Worm (Caenorhabditis elegans) whole organism, young adult: ENCODE measurements around the gene dsc-4.

Experiments used
- B0261.1 ChIP-seq: sonication (generic microtip); optimal IDR thresholded peaks from 2 replicates; lab custom pipeline; 2016; ENCODE audit warnings: mild to moderate bottlenecking, missing genetic modification characterization, moderate library complexity, missing compliant biosample characterization
- D2030.7 ChIP-seq: fragments of 200-800 bp; sonication (Bioruptor generic); IDR thresholded peaks from 2 replicates; pipeline ENCODE4 v1.3.6; 2022; ENCODE audit warnings: missing genetic modification reagents, missing genetic modification characterization, missing compliant biosample characterization
- F33H1.4 ChIP-seq: fragments of 200-800 bp; sonication (Bioruptor generic); IDR thresholded peaks from 2 replicates; pipeline ENCODE4 v1.3.6; 2022; ENCODE audit warnings: missing genetic modification reagents, missing genetic modification characterization, missing compliant biosample characterization
- F52B5.7 ChIP-seq: sonication (generic microtip); optimal IDR thresholded peaks from 2 replicates; lab custom pipeline; 2016; ENCODE audit warnings: mild to moderate bottlenecking, missing genetic modification characterization, missing compliant biosample characterization
- F55B11.4 ChIP-seq: sonication (generic microtip); optimal IDR thresholded peaks from 2 replicates; lab custom pipeline; 2016; ENCODE audit warnings: missing compliant biosample characterization, missing genetic modification characterization, borderline replicate concordance; ENCODE audit not compliant: insufficient read depth
- F57C9.4 ChIP-seq: sonication (generic microtip); optimal IDR thresholded peaks from 2 replicates; lab custom pipeline; 2017; ENCODE audit warnings: mild to moderate bottlenecking, missing genetic modification characterization, missing compliant biosample characterization
- Y56A3A.18 ChIP-seq: fragments of 200-800 bp; sonication (Bioruptor generic); IDR thresholded peaks from 2 replicates; pipeline ENCODE4 v1.3.6; 2022; ENCODE audit warnings: missing genetic modification reagents, missing genetic modification characterization, missing compliant biosample characterization
- aptf-2 ChIP-seq: fragments of 200-800 bp; sonication (Bioruptor generic); conservative IDR thresholded peaks from 2 replicates; pipeline ENCODE4 v1.3.6; 2022; ENCODE audit warnings: missing genetic modification reagents, missing genetic modification characterization, missing compliant biosample characterization
- athp-1 ChIP-seq: sonication (generic microtip); optimal IDR thresholded peaks from 2 replicates; lab custom pipeline; 2017; ENCODE audit warnings: mild to moderate bottlenecking, missing genetic modification characterization, missing compliant biosample characterization
- attf-6 ChIP-seq: fragments of 200-800 bp; sonication (Bioruptor generic); IDR thresholded peaks from 2 replicates; pipeline ENCODE4 v1.3.6; 2022; ENCODE audit warnings: missing genetic modification reagents, missing genetic modification characterization, missing compliant biosample characterization
- ccch-3 ChIP-seq: fragments of 200-800 bp; sonication (Bioruptor generic); optimal IDR thresholded peaks from 2 replicates; lab custom pipeline; 2018; ENCODE audit warnings: mild to moderate bottlenecking, missing genetic modification characterization, missing compliant biosample characterization
- ceh-27 ChIP-seq: fragments of 200-800 bp; sonication (Bioruptor generic); optimal IDR thresholded peaks from 2 replicates; lab custom pipeline; 2018; ENCODE audit warnings: mild to moderate bottlenecking, missing genetic modification characterization, moderate library complexity, missing compliant biosample characterization
- ceh-79 ChIP-seq: sonication (generic microtip); optimal IDR thresholded peaks from 2 replicates; lab custom pipeline; 2017; ENCODE audit warnings: mild to moderate bottlenecking, missing genetic modification characterization, missing compliant biosample characterization
- ceh-91 ChIP-seq: fragments of 200-800 bp; sonication (Bioruptor generic); IDR thresholded peaks from 2 replicates; pipeline ENCODE4 v1.3.6; 2022; ENCODE audit warnings: missing genetic modification reagents, missing genetic modification characterization, missing compliant biosample characterization
- chd-7 ChIP-seq: sonication (generic microtip); optimal IDR thresholded peaks from 2 replicates; lab custom pipeline; 2016; ENCODE audit warnings: mild to moderate bottlenecking, missing genetic modification characterization, moderate library complexity, missing compliant biosample characterization
- dpff-1 ChIP-seq: sonication (generic microtip); optimal IDR thresholded peaks from 2 replicates; lab custom pipeline; 2017; ENCODE audit warnings: mild to moderate bottlenecking, missing genetic modification characterization, missing compliant biosample characterization
- egl-18 ChIP-seq: fragments of 200-800 bp; sonication (Bioruptor generic); IDR thresholded peaks from 2 replicates; pipeline ENCODE4 v1.3.6; 2022; ENCODE audit warnings: missing genetic modification reagents, missing genetic modification characterization, missing compliant biosample characterization
- ekl-4 ChIP-seq: fragments of 200-800 bp; sonication (Bioruptor generic); IDR thresholded peaks from 2 replicates; pipeline ENCODE4 v1.3.6; 2022; ENCODE audit warnings: missing genetic modification reagents, missing genetic modification characterization, missing compliant biosample characterization
- ets-4 ChIP-seq: fragments of 200-800 bp; sonication (Bioruptor generic); optimal IDR thresholded peaks from 2 replicates; lab custom pipeline; 2018; ENCODE audit warnings: mild to moderate bottlenecking, missing genetic modification characterization, missing compliant biosample characterization
- gei-17 ChIP-seq: fragments of 200-800 bp; sonication (Bioruptor generic); optimal IDR thresholded peaks from 2 replicates; lab custom pipeline; 2018; ENCODE audit warnings: mild to moderate bottlenecking, missing genetic modification characterization, missing compliant biosample characterization
- hlh-26 ChIP-seq: fragments of 200-800 bp; sonication (Bioruptor generic); conservative IDR thresholded peaks from 2 replicates; pipeline ENCODE4 v1.3.6; 2022; ENCODE audit warnings: missing genetic modification reagents, missing genetic modification characterization, missing compliant biosample characterization
- hmg-1.2 ChIP-seq: fragments of 200-800 bp; sonication (Bioruptor generic); IDR thresholded peaks from 2 replicates; pipeline ENCODE4 v1.3.6; 2022; ENCODE audit warnings: missing genetic modification reagents, missing genetic modification characterization, missing compliant biosample characterization
- hsf-1 ChIP-seq: fragments of 200-800 bp; sonication (Bioruptor generic); IDR thresholded peaks from 2 replicates; pipeline ENCODE4 v1.3.6; 2022; ENCODE audit warnings: missing genetic modification reagents, missing genetic modification characterization, missing compliant biosample characterization
- lag-1 ChIP-seq: fragments of 200-800 bp; sonication (Bioruptor generic); IDR thresholded peaks from 2 replicates; pipeline ENCODE4 v1.3.6; 2022; ENCODE audit warnings: missing genetic modification reagents, missing genetic modification characterization, missing compliant biosample characterization
- let-526 ChIP-seq: fragments of 200-800 bp; sonication (Bioruptor generic); IDR thresholded peaks from 2 replicates; pipeline ENCODE4 v1.3.6; 2022; ENCODE audit warnings: missing genetic modification reagents, missing genetic modification characterization, missing compliant biosample characterization
- lin-35 ChIP-seq, 3 experiments: fragments of 150-350 bp in 2 of 3; sonication (generic microtip) in 1 of 3; optimal IDR thresholded peaks; 2 replicates each; lab custom pipeline; 2014 to 2018; ENCODE audit warnings: missing biosample characterization in 3 of 3, missing genetic modification characterization in 3 of 3, missing genetic modification reagents in 3 of 3
- lin-54 ChIP-seq: fragments of 200-800 bp; sonication (Bioruptor generic); optimal IDR thresholded peaks from 2 replicates; lab custom pipeline; 2018; ENCODE audit warnings: mild to moderate bottlenecking, missing genetic modification characterization, missing compliant biosample characterization
- mel-28 ChIP-seq: sonication (generic microtip); optimal IDR thresholded peaks from 2 replicates; lab custom pipeline; 2016; ENCODE audit warnings: borderline replicate concordance, mild to moderate bottlenecking, missing genetic modification characterization, missing compliant biosample characterization
- nfyb-1 ChIP-seq: fragments of 200-800 bp; sonication (Bioruptor generic); IDR thresholded peaks from 2 replicates; pipeline ENCODE4 v1.3.6; 2022; ENCODE audit warnings: missing genetic modification reagents, missing genetic modification characterization, missing compliant biosample characterization
- nhr-120 ChIP-seq: fragments of 200-800 bp; sonication (Bioruptor generic); IDR thresholded peaks from 2 replicates; pipeline ENCODE4 v1.3.6; 2022; ENCODE audit warnings: missing genetic modification characterization, missing compliant biosample characterization
- nhr-179 ChIP-seq: sonication (generic microtip); optimal IDR thresholded peaks from 2 replicates; lab custom pipeline; 2016; ENCODE audit warnings: mild to moderate bottlenecking, missing genetic modification characterization, missing compliant biosample characterization
- nhr-27 ChIP-seq: fragments of 200-800 bp; sonication (Bioruptor generic); optimal IDR thresholded peaks from 2 replicates; lab custom pipeline; 2018; ENCODE audit warnings: mild to moderate bottlenecking, missing genetic modification characterization, moderate library complexity, missing compliant biosample characterization
- nhr-80 ChIP-seq: sonication (generic microtip); optimal IDR thresholded peaks from 2 replicates; lab custom pipeline; 2016; ENCODE audit warnings: missing genetic modification characterization, missing compliant biosample characterization
- nhr-90 ChIP-seq: sonication (generic microtip); optimal IDR thresholded peaks from 2 replicates; lab custom pipeline; 2016; ENCODE audit warnings: missing genotype, mild to moderate bottlenecking, missing genetic modification characterization, missing compliant biosample characterization
- pha-4 ChIP-seq: fragments of 150-350 bp; sonication (generic microtip); optimal IDR thresholded peaks from 2 replicates; lab custom pipeline; 2014; ENCODE audit warnings: missing biosample characterization, missing genetic modification reagents, missing genetic modification characterization
- sea-2 ChIP-seq: fragments of 200-800 bp; sonication (Bioruptor generic); IDR thresholded peaks from 2 replicates; pipeline ENCODE4 v1.3.6; 2022; ENCODE audit warnings: missing genetic modification characterization, missing compliant biosample characterization
- snpc-1.1 ChIP-seq: sonication (generic microtip); optimal IDR thresholded peaks from 2 replicates; lab custom pipeline; 2017; ENCODE audit warnings: missing genetic modification characterization, mild to moderate bottlenecking, missing compliant biosample characterization, antibody characterized with exemption, moderate library complexity, missing genotype, missing genetic modification reagents; ENCODE audit not compliant: insufficient read depth
- snpc-1.3 ChIP-seq: sonication (generic microtip); optimal IDR thresholded peaks from 2 replicates; lab custom pipeline; 2017; ENCODE audit warnings: missing genetic modification characterization, mild to moderate bottlenecking, missing compliant biosample characterization, antibody characterized with exemption, moderate library complexity, missing genotype, missing genetic modification reagents; ENCODE audit not compliant: insufficient read depth
- sptf-2 ChIP-seq: fragments of 200-800 bp; sonication (Bioruptor generic); optimal IDR thresholded peaks from 2 replicates; lab custom pipeline; 2018; ENCODE audit warnings: mild to moderate bottlenecking, missing genetic modification characterization, missing compliant biosample characterization
- zfh-2 ChIP-seq: fragments of 200-800 bp; sonication (Bioruptor generic); conservative IDR thresholded peaks from 2 replicates; pipeline ENCODE4 v1.3.6; 2022; ENCODE audit warnings: missing genetic modification reagents, missing genetic modification characterization, missing compliant biosample characterization
- ztf-26 ChIP-seq: sonication (generic microtip); optimal IDR thresholded peaks from 2 replicates; lab custom pipeline; 2017; ENCODE audit warnings: missing genetic modification characterization, missing compliant biosample characterization
- ztf-6 ChIP-seq: fragments of 200-800 bp; sonication (Bioruptor generic); IDR thresholded peaks from 2 replicates; pipeline ENCODE4 v1.3.6; 2022; ENCODE audit warnings: missing genetic modification reagents, missing genetic modification characterization, missing compliant biosample characterization

dsc-4 gene

DNA sequence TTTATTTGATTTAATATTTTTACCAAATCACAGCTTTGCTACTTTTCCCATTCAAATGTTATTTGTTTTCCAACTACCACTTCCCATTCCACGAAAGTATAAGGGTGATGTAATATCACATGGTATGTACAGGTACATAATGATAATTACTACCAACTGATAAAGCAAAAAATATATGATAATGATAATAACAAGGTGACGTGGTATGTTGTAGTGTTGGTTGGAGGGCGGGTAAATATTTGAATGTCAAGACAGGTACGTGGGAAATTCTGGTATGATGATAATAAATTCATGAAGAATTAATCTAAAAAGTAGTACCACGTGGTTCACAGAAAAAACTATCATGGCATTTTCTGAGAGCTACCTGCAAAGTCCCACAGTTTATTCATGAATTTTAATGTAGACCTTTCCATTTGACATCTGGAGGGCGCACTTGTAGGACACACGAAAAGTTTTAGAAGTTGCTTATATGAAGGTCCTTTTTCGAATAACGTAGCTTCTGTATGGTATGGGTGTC is 28.4 kb downstream of the dsc-4 start (continued):
- no peak for TF ChIP-seq aptf-2 (GFP tag; lab: Robert Waterston, UW)
- no peak for TF ChIP-seq ceh-27 (GFP tag; lab: Kevin White, UChicago)
- TF ChIP-seq hmg-1.2 (GFP tag; lab: Robert Waterston, UW), result 0 out of 2 replicates have a peak, but pooled peaks have one; percentile 16
- no peak for TF ChIP-seq lag-1 (GFP tag; lab: Robert Waterston, UW)
- no peak for TF ChIP-seq attf-6 (GFP tag; lab: Robert Waterston, UW)
- peak; percentile 30 for TF ChIP-seq chd-7 (tag; lab: Kevin White, UChicago)

- TF ChIP-seq lin-35 (GFP tag; optimal IDR thresholded peaks at IDR 0.05; lab: Kevin White, UChicago) (peak in 1 of 3 experiments; percentile 36), snpc-1.3 (tag; lab: Kevin White, UChicago) (no peak)
- TF ChIP-seq, all 124 proteins: peak for 1
These were observed 29.0 kb downstream of the dsc-4 start, which contains the start of gene T21D12.7 for ce11 chrIV:291356-291755. TSS of gene T21D12.7 (minus strand) at chrIV:291456.

- TF ChIP-seq ets-4 (GFP tag; lab: Kevin White, UChicago) (no peak), nhr-90 (tag; lab: Kevin White, UChicago) (no peak), F33H1.4 (GFP tag; lab: Robert Waterston, UW) (no peak), mel-28 (tag; lab: Kevin White, UChicago) (no peak), hsf-1 (GFP tag; lab: Robert Waterston, UW) (no peak), athp-1 (tag; lab: Kevin White, UChicago) (no peak), F52B5.7 (tag; lab: Kevin White, UChicago) (no peak), lin-54 (GFP tag; lab: Kevin White, UChicago) (no peak), nhr-179 (tag; lab: Kevin White, UChicago) (no peak), ccch-3 (GFP tag; lab: Kevin White, UChicago) (no peak), sea-2 (GFP tag; lab: Robert Waterston, UW) (no peak), let-526 (no peak), hlh-26 (GFP tag; lab: Robert Waterston, UW) (no peak), nhr-80 (no peak), B0261.1 (no peak), F57C9.4 (tag; lab: Kevin White, UChicago) (no peak), sptf-2 (GFP tag; lab: Kevin White, UChicago) (no peak)
These were observed 30.0 kb downstream of the dsc-4 start for ce11 chrIV:290387-290786.

DNA sequence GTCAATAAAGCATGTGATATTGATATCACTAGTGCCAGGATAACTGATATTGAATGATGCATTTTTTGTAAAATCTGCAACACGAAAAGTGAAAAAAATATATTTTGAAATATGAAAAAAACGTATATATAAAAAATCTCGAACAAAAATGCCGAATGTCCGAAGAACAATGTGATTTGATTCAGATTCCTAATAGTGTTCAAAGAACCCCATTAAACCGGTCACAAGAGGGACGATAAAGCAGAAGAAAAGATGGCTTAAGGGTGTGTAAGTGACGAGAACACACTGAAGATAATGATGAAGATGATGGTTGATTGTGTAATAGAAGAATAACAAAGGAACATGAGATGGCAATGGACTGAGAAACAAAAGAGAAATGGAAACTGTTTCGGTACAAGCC is 32.3 kb downstream of the dsc-4 start, which contains the start of gene T21D12.14:
TSS of gene T21D12.14 (minus strand) at position 101 of the 400 bp plus-strand sequence.
- TF ChIP-seq egl-18 (GFP tag; lab: Robert Waterston, UW) (no peak), D2030.7 (GFP tag; lab: Robert Waterston, UW) (no peak), gei-17 (GFP tag; lab: Kevin White, UChicago) (no peak), ceh-79 (tag; lab: Kevin White, UChicago) (no peak), ztf-6 (GFP tag; lab: Robert Waterston, UW) (no peak), ceh-91 (GFP tag; lab: Robert Waterston, UW) (no peak), ets-4 (GFP tag; lab: Kevin White, UChicago) (no peak), lin-35 (GFP tag; optimal IDR thresholded peaks at IDR 0.05; lab: Kevin White, UChicago) (no peak), nhr-120 (GFP tag; lab: Robert Waterston, UW) (no peak), pha-4 (tag; lab: Kevin White, UChicago) (no peak), dpff-1 (tag; lab: Kevin White, UChicago) (no peak), ekl-4 (GFP tag; lab: Robert Waterston, UW) (no peak), chd-7 (tag; lab: Kevin White, UChicago) (no peak), nhr-27 (no peak), snpc-1.1 (tag; lab: Kevin White, UChicago) (no peak), Y56A3A.18 (GFP tag; lab: Robert Waterston, UW) (no peak), ztf-26 (tag; lab: Kevin White, UChicago) (no peak), F55B11.4 (tag; lab: Kevin White, UChicago) (no peak), zfh-2 (GFP tag; lab: Robert Waterston, UW) (no peak), nfyb-1 (GFP tag; lab: Robert Waterston, UW) (no peak)
